Fruit fly (Drosophila melanogaster) whole organism, wandering third instar larva: ENCODE measurements around the gene obst-E.

Experiments used
- Abd-B ChIP-seq: fragments of >200 bp; optimal IDR thresholded peaks from 2 replicates; lab custom pipeline; 2017; ENCODE audit warnings: missing biosample characterization, missing genetic modification characterization
- CG32264 ChIP-seq: fragments of 200-800 bp; sonication (Bioruptor generic); optimal IDR thresholded peaks from 2 replicates; lab custom pipeline; 2016; ENCODE audit warnings: missing biosample characterization, missing genetic modification characterization
- CG9705 ChIP-seq: fragments of 200-800 bp; sonication (Bioruptor generic); optimal IDR thresholded peaks from 2 replicates; lab custom pipeline; 2018; ENCODE audit warnings: missing biosample characterization, mild to moderate bottlenecking, missing genetic modification characterization
- CrebA ChIP-seq: fragments of 200-800 bp; sonication (Bioruptor generic); optimal IDR thresholded peaks from 2 replicates; lab custom pipeline; 2016; ENCODE audit warnings: missing biosample characterization, mild to moderate bottlenecking, missing genetic modification characterization, borderline replicate concordance
- Dfd ChIP-seq: fragments of >200 bp; optimal IDR thresholded peaks from 2 replicates; lab custom pipeline; 2017; ENCODE audit warnings: missing biosample characterization, missing genetic modification characterization
- Dif ChIP-seq: fragments of 200-275, 200-300 bp; sonication (Bioruptor generic); optimal IDR thresholded peaks from 2 replicates; lab custom pipeline; 2018; ENCODE audit warnings: missing biosample characterization, missing genetic modification characterization; ENCODE audit not compliant: partially characterized antibody
- GATAd ChIP-seq: sonication (Bioruptor generic); optimal IDR thresholded peaks from 2 replicates; lab custom pipeline; 2016; ENCODE audit warnings: missing biosample characterization, missing genetic modification characterization
- HLH106 ChIP-seq: fragments of 200-800 bp; optimal IDR thresholded peaks from 3 replicates; lab custom pipeline; 2019; ENCODE audit warnings: missing biosample characterization, mild to moderate bottlenecking, missing genetic modification characterization, moderate library complexity
- Hnf4 ChIP-seq: fragments of 200-800 bp; sonication (Bioruptor generic); optimal IDR thresholded peaks from 2 replicates; lab custom pipeline; 2016; ENCODE audit warnings: missing biosample characterization, mild to moderate bottlenecking, missing genetic modification characterization
- Hr78 ChIP-seq: fragments of >200 bp; optimal IDR thresholded peaks from 2 replicates; lab custom pipeline; 2017; ENCODE audit warnings: missing biosample characterization, missing genetic modification characterization
- Hr83 ChIP-seq: fragments of 200-300 bp; sonication (Bioruptor generic); optimal IDR thresholded peaks from 2 replicates; lab custom pipeline; 2016; ENCODE audit warnings: missing biosample characterization, mild to moderate bottlenecking, missing genetic modification characterization, moderate library complexity; ENCODE audit not compliant: poor library complexity, severe bottlenecking
- Jra ChIP-seq: sonication (Bioruptor generic); optimal IDR thresholded peaks from 2 replicates; lab custom pipeline; 2016; ENCODE audit warnings: missing biosample characterization, missing genetic modification characterization
- Mio ChIP-seq: sonication (Bioruptor generic); optimal IDR thresholded peaks from 2 replicates; lab custom pipeline; 2016; ENCODE audit warnings: missing biosample characterization, missing genetic modification characterization
- Myc ChIP-seq: fragments of >200 bp; optimal IDR thresholded peaks from 2 replicates; lab custom pipeline; 2017
- N ChIP-seq: fragments of >200 bp; optimal IDR thresholded peaks from 2 replicates; lab custom pipeline; 2018; ENCODE audit warnings: missing biosample characterization, missing external identifiers, missing genetic modification characterization
- OdsH ChIP-seq: fragments of 200-800 bp; sonication (Bioruptor generic); optimal IDR thresholded peaks from 2 replicates; lab custom pipeline; 2016; ENCODE audit warnings: missing biosample characterization, mild to moderate bottlenecking, missing genetic modification characterization
- Rel ChIP-seq, 2 experiments: fragments of 200-800 bp; sonication (Bioruptor generic) in 1 of 2; optimal IDR thresholded peaks; 2 replicates in 1 of 2; 3 replicates in 1 of 2; lab custom pipeline; 2016 to 2019; ENCODE audit warnings: mild to moderate bottlenecking in 2 of 2, missing biosample characterization in 2 of 2, missing genetic modification characterization in 2 of 2, moderate library complexity in 1 of 2
- Sp1 ChIP-seq: fragments of 200-800 bp; sonication (Bioruptor generic); optimal IDR thresholded peaks from 3 replicates; lab custom pipeline; 2019; ENCODE audit warnings: missing biosample characterization, mild to moderate bottlenecking, missing genetic modification characterization, moderate library complexity
- Vsx2 ChIP-seq: fragments of 200-300, 225-300 bp; sonication (Bioruptor generic); optimal IDR thresholded peaks from 2 replicates; lab custom pipeline; 2018; ENCODE audit warnings: missing biosample characterization, missing genetic modification characterization; ENCODE audit not compliant: partially characterized antibody
- br ChIP-seq: fragments of 200-800 bp; sonication (Bioruptor generic); optimal IDR thresholded peaks from 2 replicates; lab custom pipeline; 2016; ENCODE audit warnings: missing biosample characterization, missing genetic modification characterization
- brk ChIP-seq: fragments of 200-800 bp; sonication (Bioruptor generic); optimal IDR thresholded peaks from 2 replicates; lab custom pipeline; 2016; ENCODE audit warnings: missing biosample characterization, mild to moderate bottlenecking, missing genetic modification characterization
- dl ChIP-seq, 2 experiments: fragments of 175-275, 200-275 bp in 1 of 2; fragments of 200-275 bp in 1 of 2; sonication (Bioruptor generic); optimal IDR thresholded peaks; lab custom pipeline; 2018; ENCODE audit warnings: mild to moderate bottlenecking in 2 of 2, missing biosample characterization in 2 of 2, missing genetic modification characterization in 2 of 2, moderate library complexity in 2 of 2; ENCODE audit not compliant: partially characterized antibody in 2 of 2, insufficient read depth in 1 of 2
- dmrt93B ChIP-seq: fragments of 200-800 bp; sonication (Bioruptor generic); optimal IDR thresholded peaks from 2 replicates; lab custom pipeline; 2018; ENCODE audit warnings: missing biosample characterization, mild to moderate bottlenecking, missing genetic modification characterization
- dsf ChIP-seq: sonication (Bioruptor generic); optimal IDR thresholded peaks from 2 replicates; lab custom pipeline; 2016; ENCODE audit warnings: missing biosample characterization, missing genetic modification characterization, borderline replicate concordance
- ey ChIP-seq: fragments of 200-800 bp; sonication (Bioruptor generic); optimal IDR thresholded peaks from 2 replicates; lab custom pipeline; 2016; ENCODE audit warnings: missing biosample characterization, missing genetic modification characterization
- foxo ChIP-seq, 2 experiments: fragments of 200-800 bp; sonication (Bioruptor generic); optimal IDR thresholded peaks; 2 replicates in 1 of 2; 3 replicates in 1 of 2; lab custom pipeline; 2016 to 2017; ENCODE audit warnings: missing biosample characterization in 2 of 2, missing genetic modification characterization in 2 of 2
- fru ChIP-seq: fragments of 200-800 bp; sonication (Bioruptor generic); optimal IDR thresholded peaks from 3 replicates; lab custom pipeline; 2016; ENCODE audit warnings: missing biosample characterization, mild to moderate bottlenecking, missing genetic modification characterization
- h ChIP-seq: fragments of 200-800 bp; sonication (Bioruptor generic); optimal IDR thresholded peaks from 3 replicates; lab custom pipeline; 2016; ENCODE audit warnings: missing biosample characterization, mild to moderate bottlenecking, missing genetic modification characterization
- jim ChIP-seq: fragments of 175-275, 200-325 bp; sonication (Bioruptor generic); optimal IDR thresholded peaks from 2 replicates; lab custom pipeline; 2016; ENCODE audit warnings: missing biosample characterization, mild to moderate bottlenecking, missing genetic modification characterization
- lola ChIP-seq: fragments of >200 bp; optimal IDR thresholded peaks from 2 replicates; lab custom pipeline; 2017; ENCODE audit warnings: missing biosample characterization, missing genetic modification characterization
- pan ChIP-seq: fragments of >200 bp; optimal IDR thresholded peaks from 2 replicates; lab custom pipeline; 2017
- psq ChIP-seq: fragments of 200-800 bp; sonication (Bioruptor generic); optimal IDR thresholded peaks from 3 replicates; lab custom pipeline; 2017; ENCODE audit warnings: missing biosample characterization, mild to moderate bottlenecking, missing genetic modification characterization, moderate library complexity
- rgr ChIP-seq: fragments of 200-800 bp; sonication (Bioruptor generic); optimal IDR thresholded peaks from 3 replicates; lab custom pipeline; 2016; ENCODE audit warnings: missing biosample characterization, mild to moderate bottlenecking, missing genetic modification characterization
- sage ChIP-seq: fragments of 200-800 bp; sonication (Bioruptor generic); optimal IDR thresholded peaks from 2 replicates; lab custom pipeline; 2016; ENCODE audit warnings: missing biosample characterization, mild to moderate bottlenecking, missing genetic modification characterization
- sv ChIP-seq: fragments of 200-800 bp; sonication (Bioruptor generic); optimal IDR thresholded peaks from 3 replicates; lab custom pipeline; 2016; ENCODE audit warnings: missing biosample characterization, missing genetic modification characterization
- tai ChIP-seq: sonication (Bioruptor generic); optimal IDR thresholded peaks from 2 replicates; lab custom pipeline; 2016; ENCODE audit warnings: missing biosample characterization, missing genetic modification characterization
- usp ChIP-seq: fragments of >200 bp; optimal IDR thresholded peaks from 2 replicates; lab custom pipeline; 2017; ENCODE audit warnings: missing biosample characterization, missing genetic modification characterization
- woc ChIP-seq: sonication (Bioruptor generic); optimal IDR thresholded peaks from 2 replicates; lab custom pipeline; 2016; ENCODE audit warnings: missing biosample characterization, mild to moderate bottlenecking, missing genetic modification characterization

obst-E gene

DNA sequence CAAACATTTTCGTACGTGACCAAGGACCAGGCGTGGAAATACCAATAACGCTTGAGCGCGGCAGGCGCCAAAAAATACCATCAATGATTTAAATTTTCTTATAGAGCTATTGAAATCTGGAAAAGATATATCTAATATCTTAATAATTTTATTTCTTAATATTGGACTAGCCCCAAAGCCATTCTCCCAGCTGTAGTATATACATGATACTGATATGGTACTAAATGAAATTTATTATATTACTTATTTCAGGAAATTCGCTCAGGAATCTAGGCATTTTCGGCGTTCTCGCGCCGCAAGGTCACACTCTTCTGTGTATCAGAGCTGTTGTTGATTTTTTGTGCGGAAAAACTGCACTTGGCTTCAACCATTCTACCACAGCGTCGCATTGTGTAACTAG lies 36.0 kb upstream of the obst-E start, which contains the start of the genes CG14005 and CG7239:
TSS of gene CG14005 (minus strand) at position 50 of the 400 bp plus-strand sequence.
TSS of gene CG7239 (plus strand) at position 295 of the 400 bp plus-strand sequence.
- no peak for TF ChIP-seq CG9705 (GFP tag; lab: Kevin White, UChicago)
- no peak for TF ChIP-seq Rel (GFP tag; optimal IDR thresholded peaks at IDR 0.05; lab: Kevin White, UChicago)
- peak; percentile 11 for TF ChIP-seq Rel (tag; optimal IDR thresholded peaks at IDR 0.05; lab: Kevin White, UChicago)

DNA sequence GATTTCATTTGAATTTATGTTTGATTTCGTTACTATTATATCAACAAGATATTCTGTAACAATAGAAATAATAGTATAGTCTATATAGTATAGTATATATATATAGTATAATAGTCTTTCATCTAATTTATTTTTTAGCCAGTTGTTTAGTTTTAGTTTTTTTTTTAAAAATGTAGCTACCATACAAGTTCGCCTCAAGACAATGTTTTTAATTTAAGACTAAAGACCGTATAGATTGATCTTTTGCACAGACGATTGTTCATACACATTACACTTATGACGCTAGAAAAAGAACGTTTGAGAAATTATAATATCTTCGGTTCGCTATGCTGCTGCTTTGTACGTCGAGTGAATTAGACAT lies 34.4 kb upstream of the obst-E start:
- TF ChIP-seq psq (no peak), Hr83 (GFP tag; lab: Kevin White, UChicago) (no peak)

DNA sequence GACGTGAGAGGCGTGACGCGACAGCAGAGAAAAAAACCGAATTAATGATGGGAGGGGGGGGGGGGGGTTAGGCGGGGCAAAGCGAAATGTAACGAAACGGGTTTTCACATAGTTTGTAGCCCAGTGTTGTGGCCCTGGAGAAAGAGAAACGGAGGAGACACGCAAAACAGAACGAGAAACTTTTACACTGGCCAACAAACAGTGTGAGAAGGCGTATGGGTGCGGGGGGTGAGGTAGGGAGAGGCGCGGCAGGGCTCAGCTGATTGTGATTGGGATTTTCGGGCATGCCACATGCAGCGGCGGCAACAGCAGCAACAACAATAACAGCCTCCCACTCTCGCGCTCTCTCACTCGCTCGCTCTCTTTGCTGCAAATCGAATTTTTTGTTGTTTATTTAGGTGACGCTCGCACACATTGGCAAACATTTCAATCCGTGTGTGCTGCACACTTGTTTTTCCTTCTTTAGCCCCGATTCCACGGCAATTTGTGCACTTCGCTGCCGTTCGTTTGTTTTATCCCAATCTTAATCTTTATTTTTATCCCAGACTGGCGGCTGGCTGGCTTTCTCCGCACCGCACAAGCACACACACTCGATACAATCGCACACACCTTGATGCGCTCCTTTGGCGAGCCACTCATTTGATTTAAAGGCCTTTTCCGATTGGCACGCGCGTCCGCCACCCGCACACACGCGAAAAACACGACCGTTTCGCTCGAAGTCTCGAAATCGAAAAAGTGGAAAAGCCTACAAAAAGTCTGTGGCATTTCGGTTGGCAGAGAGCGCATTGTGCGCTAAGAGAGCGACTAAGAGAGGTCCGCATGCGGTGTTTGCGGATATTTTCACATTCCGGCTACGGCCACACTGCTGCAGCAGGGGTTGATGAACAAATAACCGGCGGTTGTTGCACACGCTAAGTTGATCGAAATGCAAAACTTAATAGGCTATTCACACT lies 33.8 kb upstream of the obst-E start, which contains the start of gene CG9171:
TSS of gene CG9171 (minus strand) at position 819 of the 953 bp plus-strand sequence.
- TF ChIP-seq dmrt93B (GFP tag; lab: Kevin White, UChicago) (no peak), sv (GFP tag; lab: Kevin White, UChicago) (no peak), brk (GFP tag; lab: Kevin White, UChicago) (no peak), Abd-B (GFP tag; lab: Kevin White, UChicago) (no peak), tai (GFP tag; lab: Kevin White, UChicago) (no peak), sage (GFP tag; lab: Kevin White, UChicago) (no peak), CrebA (GFP tag; lab: Kevin White, UChicago) (no peak), Hnf4 (no peak), Dif (GFP tag; lab: Kevin White, UChicago) (peak; percentile 37), OdsH (GFP tag; lab: Kevin White, UChicago) (peak; percentile 15), Hr78 (GFP tag; lab: Kevin White, UChicago) (peak; percentile 71), woc (GFP tag; lab: Kevin White, UChicago) (no peak), dsf (GFP tag; lab: Kevin White, UChicago) (no peak), br (GFP tag; lab: Kevin White, UChicago) (no peak), rgr (GFP tag; lab: Kevin White, UChicago) (no peak), dl (GFP tag; optimal IDR thresholded peaks at IDR 0.05; lab: Kevin White, UChicago; ENCODE audit: insufficient read depth in 1 of 2, partially characterized antibody in 2 of 2) (peak; percentile 40 to 41), Mio (GFP tag; lab: Kevin White, UChicago) (no peak), Vsx2 (no peak), Rel (GFP tag; optimal IDR thresholded peaks at IDR 0.05; lab: Kevin White, UChicago) (no peak), Rel (tag; optimal IDR thresholded peaks at IDR 0.05; lab: Kevin White, UChicago) (peak; percentile 32), N (GFP tag; lab: Kevin White, UChicago) (peak; percentile 82), foxo (GFP tag; optimal IDR thresholded peaks at IDR 0.05; lab: Kevin White, UChicago) (peak in 1 of 2 experiments; percentile 28), Hr83 (GFP tag; lab: Kevin White, UChicago) (no peak), Dfd (GFP tag; lab: Kevin White, UChicago) (peak; percentile 12), CG9705 (GFP tag; lab: Kevin White, UChicago) (no peak), lola (GFP tag; lab: Kevin White, UChicago) (no peak), HLH106 (peak; percentile 1), pan (lab: Kevin White, UChicago) (no peak), Jra (no peak), psq (peak; percentile 85), h (GFP tag; lab: Kevin White, UChicago) (peak; percentile 67), fru (GFP tag; lab: Kevin White, UChicago) (no peak), Myc (no peak), GATAd (GFP tag; lab: Kevin White, UChicago) (no peak), usp (GFP tag; lab: Kevin White, UChicago) (no peak), CG32264 (GFP tag; lab: Kevin White, UChicago) (no peak), ey (GFP tag; lab: Kevin White, UChicago) (no peak), jim (GFP tag; lab: Kevin White, UChicago) (no peak), Sp1 (peak; percentile 47)
